Fruit fly (Drosophila melanogaster) whole organism, embryonic: ENCODE measurements around the gene Cpr67Fa1.

Experiments
- Awh ChIP-seq: fragments of 200-800 bp; sonication (Bioruptor generic); IDR thresholded peaks from 2 replicates; pipeline ENCODE4, ENCODE4 v1.3.6; 2022; ENCODE audit warnings: missing biosample characterization, missing genetic modification characterization
- C15 ChIP-seq: fragments of 200-800 bp; sonication (Bioruptor generic); IDR thresholded peaks from 3 replicates; pipeline ENCODE4 v1.3.6; 2022; ENCODE audit warnings: missing biosample characterization, missing genetic modification characterization
- CG10147 ChIP-seq: fragments of 200-800 bp; sonication (Bioruptor generic); optimal IDR thresholded peaks from 2 replicates; lab custom pipeline; 2019; ENCODE audit warnings: missing biosample characterization, mild to moderate bottlenecking, missing genetic modification characterization, moderate library complexity
- CG12769 ChIP-seq: fragments of 200-800 bp; sonication (Bioruptor generic); optimal IDR thresholded peaks from 2 replicates; lab custom pipeline; 2019; ENCODE audit warnings: missing biosample characterization, mild to moderate bottlenecking, missing genetic modification characterization, moderate library complexity
- CG13123 ChIP-seq: fragments of 200-800 bp; sonication (Bioruptor generic); optimal IDR thresholded peaks from 2 replicates; lab custom pipeline; 2016; ENCODE audit warnings: missing biosample characterization, missing genetic modification characterization
- CG13624 ChIP-seq: fragments of 200-800 bp; sonication (Bioruptor generic); optimal IDR thresholded peaks from 2 replicates; lab custom pipeline; 2016; ENCODE audit warnings: missing biosample characterization, missing genetic modification characterization
- CG13894 ChIP-seq: fragments of 200-800 bp; sonication (Bioruptor generic); optimal IDR thresholded peaks from 3 replicates; lab custom pipeline; 2018; ENCODE audit warnings: missing biosample characterization, mild to moderate bottlenecking, missing genetic modification characterization, moderate library complexity
- CG15479 ChIP-seq: fragments of 200-800 bp; sonication (Bioruptor generic); optimal IDR thresholded peaks from 3 replicates; lab custom pipeline; 2019; ENCODE audit warnings: missing biosample characterization, mild to moderate bottlenecking, missing genetic modification characterization, moderate library complexity
- CG17912 ChIP-seq: fragments of 200-800 bp; sonication (Bioruptor generic); optimal IDR thresholded peaks from 2 replicates; lab custom pipeline; 2018; ENCODE audit warnings: missing biosample characterization, mild to moderate bottlenecking, missing genetic modification characterization
- CG18599 ChIP-seq: fragments of 200-800 bp; sonication (Bioruptor generic); optimal IDR thresholded peaks from 3 replicates; lab custom pipeline; 2017; ENCODE audit warnings: missing biosample characterization, missing genetic modification characterization, mild to moderate bottlenecking, moderate library complexity, missing genetic modification reagents
- CG3163 ChIP-seq: fragments of 200-800 bp; sonication (Bioruptor generic); optimal IDR thresholded peaks from 3 replicates; lab custom pipeline; 2016; ENCODE audit warnings: missing biosample characterization, missing genetic modification characterization
- CG4360 ChIP-seq: fragments of 200-800 bp; sonication (Bioruptor generic); IDR thresholded peaks from 2 replicates; pipeline ENCODE4 v1.3.6; 2022; ENCODE audit warnings: missing biosample characterization, missing genetic modification characterization
- CG4404 ChIP-seq: fragments of 200-800 bp; sonication (Bioruptor generic); IDR thresholded peaks from 2 replicates; pipeline ENCODE4 v1.3.6; 2022; ENCODE audit warnings: missing biosample characterization, missing genetic modification characterization
- CG4424 ChIP-seq: fragments of 200-800 bp; sonication (Bioruptor generic); optimal IDR thresholded peaks from 3 replicates; lab custom pipeline; 2016; ENCODE audit warnings: missing biosample characterization, missing genetic modification characterization
- CG5180 ChIP-seq: fragments of 200-800 bp; sonication (Bioruptor generic); optimal IDR thresholded peaks from 3 replicates; lab custom pipeline; 2017; ENCODE audit warnings: missing biosample characterization, missing genetic modification characterization, mild to moderate bottlenecking, moderate library complexity, missing genetic modification reagents
- CG5953 ChIP-seq: fragments of 200-800 bp; sonication (Bioruptor generic); IDR thresholded peaks from 2 replicates; pipeline ENCODE4 v1.3.6; 2022; ENCODE audit warnings: missing biosample characterization, missing genetic modification characterization
- CG6654 ChIP-seq: fragments of 200-800 bp; sonication (Bioruptor generic); optimal IDR thresholded peaks from 2 replicates; lab custom pipeline; 2017; ENCODE audit warnings: missing biosample characterization, mild to moderate bottlenecking, missing genetic modification characterization
- CG6791 ChIP-seq: fragments of 200-800 bp; sonication (Bioruptor generic); IDR thresholded peaks from 3 replicates; pipeline ENCODE4 v1.3.6; 2022; ENCODE audit warnings: missing biosample characterization, missing genetic modification characterization; ENCODE audit not compliant: partially characterized antibody
- CG8281 ChIP-seq: fragments of 200-800 bp; sonication (Bioruptor generic); optimal IDR thresholded peaks from 2 replicates; lab custom pipeline; 2018; ENCODE audit warnings: missing biosample characterization, mild to moderate bottlenecking, missing genetic modification characterization, moderate library complexity
- CG8290 ChIP-seq, 3 experiments: fragments of 200-800 bp; sonication (Bioruptor generic); optimal IDR thresholded peaks; 2 replicates each; lab custom pipeline; 2016 to 2019; ENCODE audit warnings: missing biosample characterization in 3 of 3, missing genetic modification characterization in 3 of 3, mild to moderate bottlenecking in 2 of 3, moderate library complexity in 1 of 3
- Deaf1 ChIP-seq: fragments of 200-800 bp; optimal IDR thresholded peaks from 3 replicates; lab custom pipeline; 2019; ENCODE audit warnings: missing biosample characterization, mild to moderate bottlenecking, missing genetic modification characterization, moderate library complexity
- Elba2 ChIP-seq: fragments of 200-800 bp; sonication (Bioruptor generic); optimal IDR thresholded peaks from 3 replicates; lab custom pipeline; 2016; ENCODE audit warnings: missing biosample characterization, missing genetic modification characterization
- Med ChIP-seq: fragments of 200-800 bp; sonication (Bioruptor generic); peaks from one replicate; lab custom pipeline; 2016; ENCODE audit warnings: missing biosample characterization, missing genetic modification characterization, mild to moderate bottlenecking, inconsistent platforms, moderate library complexity
- NFAT ChIP-seq: fragments of 200-800 bp; sonication (Bioruptor generic); IDR thresholded peaks from 2 replicates; pipeline ENCODE4 v1.3.6; 2022; ENCODE audit warnings: missing biosample characterization, missing genetic modification characterization
- Rfx ChIP-seq: fragments of 200-800 bp; sonication (Bioruptor generic); IDR thresholded peaks from 2 replicates; pipeline ENCODE4 v1.3.6; 2022; ENCODE audit warnings: missing biosample characterization, missing genetic modification characterization
- Trl ChIP-seq, 3 experiments: fragments of >200 bp in 2 of 3; fragments of 200-800 bp in 1 of 3; sonication (Bioruptor generic) in 1 of 3; optimal IDR thresholded peaks; 2 replicates in 1 of 3; 3 replicates in 2 of 3; lab custom pipeline; 2016 to 2017; ENCODE audit warnings: missing biosample characterization in 1 of 3, missing genetic modification characterization in 1 of 3
- YL-1 ChIP-seq: fragments of 200-800 bp; sonication (Bioruptor generic); optimal IDR thresholded peaks from 3 replicates; lab custom pipeline; 2017; ENCODE audit warnings: missing biosample characterization, mild to moderate bottlenecking, missing genetic modification characterization
- ara ChIP-seq: fragments of 200-800 bp; sonication (Bioruptor generic); IDR thresholded peaks from 2 replicates; pipeline ENCODE4 v1.3.6; 2022; ENCODE audit warnings: missing biosample characterization, missing genetic modification characterization
- cad ChIP-seq: fragments of >200 bp; optimal IDR thresholded peaks from 2 replicates; lab custom pipeline; 2017; ENCODE audit warnings: missing biosample characterization, missing genetic modification characterization
- chinmo ChIP-seq: fragments of 200-800 bp; sonication (Bioruptor generic); IDR thresholded peaks from 4 replicates; pipeline ENCODE4 v1.3.6; 2022; ENCODE audit warnings: missing biosample characterization, missing genetic modification characterization; ENCODE audit not compliant: partially characterized antibody
- ci ChIP-seq: fragments of 200-800 bp; sonication (Bioruptor generic); IDR thresholded peaks from 3 replicates; pipeline ENCODE4 v1.3.6; 2022; ENCODE audit warnings: missing biosample characterization, missing genetic modification characterization
- crol ChIP-seq: fragments of 200-800 bp; sonication (Bioruptor generic); IDR thresholded peaks from 2 replicates; pipeline ENCODE4 v1.3.6; 2022; ENCODE audit warnings: missing biosample characterization, missing genetic modification characterization
- disco-r ChIP-seq: fragments of 200-800 bp; sonication (Bioruptor generic); optimal IDR thresholded peaks from 2 replicates; lab custom pipeline; 2016; ENCODE audit warnings: missing biosample characterization, missing genetic modification characterization
- klu ChIP-seq: fragments of 200-800 bp; sonication (Bioruptor generic); IDR thresholded peaks from 2 replicates; pipeline ENCODE4 v1.3.6; 2022; ENCODE audit warnings: missing biosample characterization, missing genetic modification characterization
- nmo ChIP-seq: fragments of 200-800 bp; sonication (Bioruptor generic); optimal IDR thresholded peaks from 2 replicates; lab custom pipeline; 2018; ENCODE audit warnings: missing biosample characterization, mild to moderate bottlenecking, missing genetic modification characterization, moderate library complexity
- nom ChIP-seq: fragments of 200-800 bp; sonication (Bioruptor generic); optimal IDR thresholded peaks from 2 replicates; lab custom pipeline; 2017; ENCODE audit warnings: missing biosample characterization, missing genetic modification characterization, mild to moderate bottlenecking, moderate library complexity, missing genetic modification reagents
- oc ChIP-seq: fragments of 200-800 bp; sonication (Bioruptor generic); optimal IDR thresholded peaks from 2 replicates; lab custom pipeline; 2018; ENCODE audit warnings: missing biosample characterization, mild to moderate bottlenecking, missing genetic modification characterization, moderate library complexity
- repo ChIP-seq: fragments of 200-800 bp; sonication (Bioruptor generic); optimal IDR thresholded peaks from 2 replicates; lab custom pipeline; 2016; ENCODE audit warnings: missing biosample characterization, missing genetic modification characterization
- ro ChIP-seq: fragments of 200-800 bp; sonication (Bioruptor generic); IDR thresholded peaks from 2 replicates; pipeline ENCODE4 v1.3.6; 2022; ENCODE audit warnings: missing biosample characterization, missing genetic modification characterization
- so ChIP-seq: fragments of 200-800 bp; sonication (Bioruptor generic); IDR thresholded peaks from 3 replicates; pipeline ENCODE4 v1.3.6; 2022; ENCODE audit warnings: missing biosample characterization, missing genetic modification characterization
- trem ChIP-seq: fragments of 200-800 bp; optimal IDR thresholded peaks from 3 replicates; lab custom pipeline; 2019; ENCODE audit warnings: missing biosample characterization, mild to moderate bottlenecking, missing genetic modification characterization, moderate library complexity
- ttk ChIP-seq: fragments of 200-800 bp; sonication (Bioruptor generic); IDR thresholded peaks from 2 replicates; pipeline ENCODE4 v2.1.2; 2022; ENCODE audit warnings: missing biosample characterization, missing genetic modification characterization
- twi ChIP-seq: fragments of 200-800 bp; optimal IDR thresholded peaks from 2 replicates; lab custom pipeline; 2019; ENCODE audit warnings: missing biosample characterization, mild to moderate bottlenecking, missing genetic modification characterization, moderate library complexity
- unpg ChIP-seq: fragments of 200-800 bp; sonication (Bioruptor generic); optimal IDR thresholded peaks from 3 replicates; lab custom pipeline; 2018; ENCODE audit warnings: missing biosample characterization, mild to moderate bottlenecking, missing genetic modification characterization, moderate library complexity
- wor ChIP-seq: fragments of 200-800 bp; sonication (Bioruptor generic); IDR thresholded peaks from 2 replicates; pipeline ENCODE4 v1.3.6; 2022; ENCODE audit warnings: missing biosample characterization, missing genetic modification characterization
- z ChIP-seq: fragments of 200-800 bp; sonication (Bioruptor generic); IDR thresholded peaks from 3 replicates; pipeline ENCODE4 v1.3.6; 2022; ENCODE audit warnings: missing biosample characterization, missing genetic modification characterization
- zfh1 ChIP-seq: fragments of 200-800 bp; sonication (Bioruptor generic); IDR thresholded peaks from 3 replicates; pipeline ENCODE4 v1.3.6; 2022; ENCODE audit warnings: missing biosample characterization, missing genetic modification characterization

Cpr67Fa1 gene

dm6 chr3L:10847790-10848492 lies 41.8 kb upstream of the Cpr67Fa1 start (continued):
- TF ChIP-seq YL-1: no peak
- TF ChIP-seq CG13123 (GFP tag; lab: Kevin White, UChicago): peak; percentile 28
- no peak for TF ChIP-seq wor
- TF ChIP-seq CG5953: no peak
- TF ChIP-seq C15 (GFP tag; lab: Robert Waterston, UW): no peak
- TF ChIP-seq NFAT (GFP tag; lab: Robert Waterston, UW): 0 out of 2 replicates have a peak, but pooled peaks have one; percentile 20
- TF ChIP-seq CG17912 (GFP tag; lab: Kevin White, UChicago): no peak
- peak; percentile 50 for TF ChIP-seq CG4424 (GFP tag; lab: Kevin White, UChicago)
- peak; percentile 52; the same call in 1 of the 3 replicates for TF ChIP-seq zfh1 (GFP tag; lab: Robert Waterston, UW)
- no peak for TF ChIP-seq repo (GFP tag; lab: Kevin White, UChicago)
- TF ChIP-seq ttk (GFP tag; lab: Robert Waterston, UW): no peak
- TF ChIP-seq trem (tag; lab: Kevin White, UChicago): peak; percentile 41
- TF ChIP-seq nom: peak; percentile 30
- peak; percentile 3 for TF ChIP-seq CG3163 (GFP tag; lab: Kevin White, UChicago)
- peak; percentile 13 for TF ChIP-seq Elba2 (GFP tag; lab: Kevin White, UChicago)
- TF ChIP-seq ara (GFP tag; lab: Robert Waterston, UW): peak; percentile 41; the same call in 1 of the 2 replicates
- peak; percentile 27 for TF ChIP-seq unpg (GFP tag; lab: Kevin White, UChicago)
- no peak for TF ChIP-seq disco-r
- TF ChIP-seq nmo (GFP tag; lab: Kevin White, UChicago): peak; percentile 20
- no peak for TF ChIP-seq CG10147 (GFP tag; lab: Kevin White, UChicago)
- TF ChIP-seq twi (tag; lab: Kevin White, UChicago): peak; percentile 10
- peak; percentile 72; the same call in 1 of the 2 replicates for TF ChIP-seq CG4404
- no peak for TF ChIP-seq ro (GFP tag; lab: Robert Waterston, UW)
- peak; percentile 55 for TF ChIP-seq crol (GFP tag; lab: Robert Waterston, UW)
- TF ChIP-seq klu (GFP tag; lab: Robert Waterston, UW): no peak

dm6 chr3L:10848712-10849377 lies 40.9 kb upstream of the Cpr67Fa1 start:
- TF ChIP-seq cad (GFP tag; lab: Kevin White, UChicago): peak; percentile 61
- 0 out of 2 replicates have a peak, but pooled peaks have one; percentile 18 for TF ChIP-seq Awh (GFP tag; lab: Robert Waterston, UW)
- TF ChIP-seq ci (GFP tag; lab: Robert Waterston, UW): 0 out of 3 replicates have a peak, but pooled peaks have one; percentile 18
- TF ChIP-seq CG8281 (tag; lab: Kevin White, UChicago): no peak
- TF ChIP-seq Trl (optimal IDR thresholded peaks at IDR 0.05; lab: Kevin White, UChicago): no peak
- TF ChIP-seq Trl (GFP tag; optimal IDR thresholded peaks at IDR 0.05; lab: Kevin White, UChicago): no peak
- peak; percentile 82 for TF ChIP-seq CG15479 (GFP tag; lab: Kevin White, UChicago)
- TF ChIP-seq CG18599 (GFP tag; lab: Kevin White, UChicago): peak; percentile 13
- TF ChIP-seq Med: peak; percentile 40
- peak; percentile 64; the same call in 2 of the 3 replicates for TF ChIP-seq z (GFP tag; lab: Robert Waterston, UW)
- TF ChIP-seq CG6791 (GFP tag; lab: Robert Waterston, UW): peak; percentile 54; the same call in 2 of the 3 replicates
- peak; percentile 85 for TF ChIP-seq CG13894 (tag; lab: Kevin White, UChicago)
- TF ChIP-seq Rfx: 0 out of 2 replicates have a peak, but pooled peaks have one; percentile 20
- peak; percentile 45 for TF ChIP-seq CG4360 (GFP tag; lab: Robert Waterston, UW)
- TF ChIP-seq ara (GFP tag; lab: Robert Waterston, UW): no peak
- no peak for TF ChIP-seq CG13624 (GFP tag; lab: Kevin White, UChicago)
- TF ChIP-seq CG8290 (GFP tag; optimal IDR thresholded peaks at IDR 0.05; lab: Kevin White, UChicago): no peak
- TF ChIP-seq CG8290 (tag; optimal IDR thresholded peaks at IDR 0.05; lab: Kevin White, UChicago): peak in 1 of 2 experiments; percentile 54
- TF ChIP-seq CG6654 (GFP tag; lab: Kevin White, UChicago): no peak
- peak; percentile 45 for TF ChIP-seq oc (tag; lab: Kevin White, UChicago)
- peak; percentile 80 for TF ChIP-seq Deaf1 (tag; lab: Kevin White, UChicago)
- peak; percentile 17 for TF ChIP-seq CG5180 (GFP tag; lab: Kevin White, UChicago)
- peak; percentile 32; the same call in 1 of the 3 replicates for TF ChIP-seq so (GFP tag; lab: Robert Waterston, UW)
- TF ChIP-seq CG12769 (tag; lab: Kevin White, UChicago): peak; percentile 33
- TF ChIP-seq chinmo (GFP tag; lab: Robert Waterston, UW): peak; percentile 70; the same call in 1 of the 4 replicates
